Worm (Caenorhabditis elegans) whole organism, L3 larva: ENCODE measurements around the gene Y52E8A.2.

ENCODE experiments used
- ama-1 ChIP-seq: fragments of 150-350 bp; optimal IDR thresholded peaks from 2 replicates; lab custom pipeline; 2018
- ceh-9 ChIP-seq: sonication (generic microtip); optimal IDR thresholded peaks from 2 replicates; lab custom pipeline; 2018; ENCODE audit warnings: missing biosample characterization, missing genetic modification characterization
- elt-1 ChIP-seq: fragments of 150-350 bp; optimal IDR thresholded peaks from 2 replicates; lab custom pipeline; 2014; ENCODE audit warnings: missing biosample characterization, missing genetic modification characterization
- elt-2 ChIP-seq: sonication (generic microtip); optimal IDR thresholded peaks from 2 replicates; lab custom pipeline; 2016; ENCODE audit warnings: missing genetic modification reagents, mild to moderate bottlenecking, missing genetic modification characterization, missing compliant biosample characterization
- fos-1 ChIP-seq: fragments of 150-350 bp; optimal IDR thresholded peaks from 2 replicates; lab custom pipeline; 2014; ENCODE audit warnings: missing biosample characterization, missing genetic modification characterization
- jun-1 ChIP-seq: fragments of 150-350 bp; optimal IDR thresholded peaks from 2 replicates; lab custom pipeline; 2014; ENCODE audit warnings: missing biosample characterization, missing genetic modification reagents, missing genetic modification characterization
- lin-15B ChIP-seq: fragments of 150-350 bp; optimal IDR thresholded peaks from 2 replicates; lab custom pipeline; 2014; ENCODE audit warnings: missing biosample characterization, missing genetic modification characterization
- nhr-11 ChIP-seq: fragments of 150-350 bp; optimal IDR thresholded peaks from 2 replicates; lab custom pipeline; 2014; ENCODE audit warnings: missing biosample characterization, missing genetic modification characterization
- nhr-23 ChIP-seq: fragments of 150-350 bp; optimal IDR thresholded peaks from 2 replicates; lab custom pipeline; 2014; ENCODE audit warnings: missing biosample characterization, missing genetic modification reagents, missing genetic modification characterization
- nhr-77 ChIP-seq: fragments of 150-350 bp; optimal IDR thresholded peaks from 2 replicates; lab custom pipeline; 2014; ENCODE audit warnings: missing biosample characterization, missing genetic modification characterization
- snpc-4 ChIP-seq: fragments of 150-350 bp; optimal IDR thresholded peaks from 2 replicates; lab custom pipeline; 2014; ENCODE audit warnings: missing biosample characterization, missing genetic modification characterization
- ztf-11 ChIP-seq: fragments of 150-350 bp; optimal IDR thresholded peaks from 2 replicates; lab custom pipeline; 2014; ENCODE audit warnings: missing biosample characterization, missing genetic modification characterization

DNA sequence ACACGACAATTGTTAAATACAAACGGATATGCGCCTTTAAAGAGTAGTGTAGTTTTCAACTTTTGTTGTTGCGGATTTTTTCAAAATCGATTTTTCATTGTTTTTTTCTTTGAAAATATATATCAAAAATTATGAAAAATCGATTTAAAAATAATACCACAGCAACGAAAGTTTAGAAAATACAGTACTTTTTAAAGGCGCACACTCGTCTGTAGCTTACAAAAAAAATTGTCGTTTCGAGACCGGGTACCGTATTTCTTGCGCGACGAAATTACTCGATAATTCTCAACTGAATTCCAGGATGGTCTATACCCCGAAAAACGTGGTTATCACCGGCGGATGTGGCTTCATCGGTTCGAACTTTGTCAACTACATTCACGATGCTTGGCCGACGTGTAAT lies 25.8 kb upstream of the Y52E8A.2 start, which contains the start of gene rml-4:
- TF ChIP-seq nhr-11: no peak
- TF ChIP-seq jun-1 (tag; lab: Kevin White, UChicago): no peak
- TF ChIP-seq ceh-9 (tag; lab: Kevin White, UChicago): no peak
- no peak for TF ChIP-seq elt-2 (tag; lab: Kevin White, UChicago)
- TF ChIP-seq lin-15B (tag; lab: Kevin White, UChicago): no peak
- TF ChIP-seq ztf-11 (tag; lab: Kevin White, UChicago): no peak
- TF ChIP-seq fos-1: no peak
- TF ChIP-seq nhr-23: no peak
- no peak for TF ChIP-seq nhr-77 (tag; lab: Kevin White, UChicago)
- TF ChIP-seq snpc-4: no peak
- no peak for TF ChIP-seq ama-1 (lab: Kevin White, UChicago)
- no peak for TF ChIP-seq elt-1
